Fruit fly (Drosophila melanogaster): Measurements from ENCODE around the gene att-ORFB.
A peak's percentile ranks its signal among the peaks of the same experiment; 100 is the strongest.

Gene att-ORFB

DNA sequence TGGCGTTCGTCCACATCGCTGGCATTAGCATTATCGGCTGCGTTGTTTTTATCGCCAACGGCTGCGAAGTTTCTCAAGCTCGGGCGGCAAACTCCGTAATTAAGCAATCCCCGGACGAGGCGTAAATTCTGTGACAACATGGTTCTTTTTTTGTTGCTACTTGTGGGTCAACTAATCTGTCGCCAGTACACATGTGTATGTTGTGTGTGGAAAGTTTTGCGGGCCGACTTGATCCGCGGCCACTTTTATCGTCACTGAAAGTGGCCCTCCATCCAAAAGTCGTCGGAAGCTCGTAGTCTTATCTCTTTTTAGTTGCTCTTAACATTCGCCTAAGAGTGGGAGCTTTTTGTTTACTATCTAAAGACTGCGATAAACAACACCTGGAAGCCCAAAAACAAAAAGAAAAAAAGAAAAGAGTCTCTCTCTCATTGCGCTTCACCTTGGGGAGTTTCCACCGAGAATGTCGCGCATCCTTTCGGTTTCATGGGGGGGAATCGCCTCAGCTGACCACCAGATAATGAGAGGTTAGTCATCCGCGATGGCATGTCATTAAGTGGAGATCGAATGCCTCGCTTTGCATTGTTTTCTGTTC lies 9.7 kb upstream of the att-ORFB start, which contains the start of gene CG10877 (continued):
- TF ChIP-seq eg (GFP tag; IDR thresholded peaks at IDR 0.05) (no peak), topi (GFP tag; optimal IDR thresholded peaks at IDR 0.05) (no peak), Met (GFP tag; optimal IDR thresholded peaks at IDR 0.05) (no peak), Lpt (GFP tag; optimal IDR thresholded peaks at IDR 0.05) (no peak), Sox15 (GFP tag; optimal IDR thresholded peaks at IDR 0.05) (no peak), Blimp-1 (GFP tag; optimal IDR thresholded peaks at IDR 0.05) (peak; percentile 87), vri (GFP tag; optimal IDR thresholded peaks at IDR 0.05) (peak; percentile 64), fd85E (GFP tag; optimal IDR thresholded peaks at IDR 0.05) (no peak), Hr4 (GFP tag; optimal IDR thresholded peaks at IDR 0.05) (no peak), CG1621 (tag; optimal IDR thresholded peaks at IDR 0.05) (no peak), fd59A (GFP tag; optimal IDR thresholded peaks at IDR 0.05) (no peak), CG7368 (GFP tag; optimal IDR thresholded peaks at IDR 0.05) (no peak), spab (GFP tag; optimal IDR thresholded peaks at IDR 0.05) (no peak), CG32006 (GFP tag; optimal IDR thresholded peaks at IDR 0.05) (no peak), CG31627 (GFP tag; optimal IDR thresholded peaks at IDR 0.05) (no peak), CG34406 (GFP tag; optimal IDR thresholded peaks at IDR 0.05) (no peak), Eip75B (GFP tag; optimal IDR thresholded peaks at IDR 0.05) (no peak), ss (GFP tag; optimal IDR thresholded peaks at IDR 0.05) (peak; percentile 57 to 59), CG3919 (GFP tag; optimal IDR thresholded peaks at IDR 0.05) (no peak), Hr39 (GFP tag; optimal IDR thresholded peaks at IDR 0.05) (no peak), CG6854 (GFP tag; optimal IDR thresholded peaks at IDR 0.05) (no peak), esn (GFP tag; optimal IDR thresholded peaks at IDR 0.05) (no peak), Sox102F (GFP tag; optimal IDR thresholded peaks at IDR 0.05) (no peak), fkh (GFP tag; optimal IDR thresholded peaks at IDR 0.05) (peak; percentile 15), Eip78C (GFP tag) (peak; percentile 68), net (GFP tag; optimal IDR thresholded peaks at IDR 0.05) (peak; percentile 30), CG8319 (GFP tag; optimal IDR thresholded peaks at IDR 0.05) (no peak), CG8119 (GFP tag; IDR thresholded peaks at IDR 0.05) (no peak), achi (GFP tag; optimal IDR thresholded peaks at IDR 0.05) (no peak), Hr38 (GFP tag; optimal IDR thresholded peaks at IDR 0.05) (no peak), CG10669 (GFP tag; optimal IDR thresholded peaks at IDR 0.05) (no peak)

DNA sequence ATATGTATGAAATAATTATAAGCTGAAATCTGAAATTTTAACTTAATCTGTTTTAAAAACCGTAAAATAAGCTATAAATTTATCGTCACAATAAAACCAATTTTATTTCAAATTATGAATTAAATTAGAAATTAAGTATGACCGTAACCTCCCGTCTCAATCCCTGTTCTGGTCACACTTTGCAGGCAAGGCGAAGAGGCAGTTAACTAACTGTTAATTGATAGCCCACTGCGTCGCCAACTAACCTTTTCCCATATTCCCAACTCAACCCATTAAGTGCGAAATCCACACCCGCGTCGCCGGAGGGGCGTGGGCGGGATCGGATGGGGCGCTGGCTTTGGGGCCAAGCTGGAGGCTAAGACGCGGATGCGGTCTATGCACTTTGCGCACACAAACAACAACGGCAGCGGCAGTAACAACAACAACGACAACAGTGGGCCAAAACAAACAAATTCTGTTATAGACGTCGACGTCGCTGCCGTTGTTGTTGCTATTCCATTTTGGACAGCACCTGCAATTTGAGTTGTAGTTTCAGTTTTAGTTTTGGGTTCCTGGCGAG lies 6.5 kb upstream of the att-ORFB start, which contains the start of gene CG5191:
TSS of gene CG5191 (plus strand) at position 198 of the 559 bp plus-strand sequence.
- TF ChIP-seq CG6163 (GFP tag; IDR thresholded peaks at IDR 0.05) (peak; percentile 23; the same call in 1 of the 3 replicates), CG6854 (GFP tag; optimal IDR thresholded peaks at IDR 0.05) (no peak), CG11902 (GFP tag; optimal IDR thresholded peaks at IDR 0.05) (no peak), achi (GFP tag; optimal IDR thresholded peaks at IDR 0.05) (no peak), fkh (GFP tag; optimal IDR thresholded peaks at IDR 0.05) (peak; percentile 72), cyc (GFP tag; optimal IDR thresholded peaks at IDR 0.05) (peak; percentile 16), CG1621 (tag; optimal IDR thresholded peaks at IDR 0.05) (no peak)

DNA sequence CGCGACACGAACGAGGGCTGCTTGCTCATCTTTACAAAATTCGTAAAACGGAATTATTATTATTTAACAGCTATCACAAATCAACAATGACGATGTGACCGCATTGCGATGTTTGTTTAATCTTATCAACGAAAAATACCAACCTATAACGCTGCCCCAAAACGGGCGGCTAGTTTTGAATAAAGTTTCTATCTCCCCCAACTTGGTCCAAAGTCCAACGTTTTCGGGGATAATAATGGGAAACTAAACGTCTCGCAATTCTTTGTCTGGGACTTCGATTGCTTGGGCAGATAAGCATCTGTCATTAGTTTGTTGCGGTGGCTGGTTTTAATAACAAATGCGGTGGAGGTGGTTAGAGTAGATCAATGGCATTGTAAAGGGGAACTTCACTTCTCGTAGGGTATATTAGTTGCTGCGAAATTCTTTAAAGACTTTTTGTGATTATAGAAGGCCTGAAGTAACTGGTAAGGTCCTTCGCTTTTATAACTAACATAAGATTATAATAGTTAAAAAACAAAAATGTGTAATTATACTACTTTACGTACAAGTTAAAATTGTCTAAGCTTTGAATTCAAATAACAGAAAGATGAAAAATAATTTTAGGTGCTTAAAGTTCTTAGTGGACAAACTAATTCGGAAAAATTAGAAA lies 5.9 kb upstream of the att-ORFB start, which contains the start of gene CG15922:
TSS of gene CG15922 (minus strand) at position 262 of the 649 bp plus-strand sequence.
- peak; percentile 55 for TF ChIP-seq fkh (GFP tag; optimal IDR thresholded peaks at IDR 0.05)
- peak; percentile 44; the same call in 2 of the 3 replicates for TF ChIP-seq eg (GFP tag; IDR thresholded peaks at IDR 0.05)
- peak; percentile 64 for TF ChIP-seq CG6276 (GFP tag; optimal IDR thresholded peaks at IDR 0.05)
- no peak for TF ChIP-seq CG1621 (tag; optimal IDR thresholded peaks at IDR 0.05)
- TF ChIP-seq Eip78C (GFP tag) = peak; percentile 28
- no peak for TF ChIP-seq Blimp-1 (GFP tag; optimal IDR thresholded peaks at IDR 0.05)
- peak in 1 of 2 experiments; percentile 41 for TF ChIP-seq ss (GFP tag; optimal IDR thresholded peaks at IDR 0.05)
- no peak for TF ChIP-seq Ets21C (GFP tag; optimal IDR thresholded peaks at IDR 0.05)
- no peak for TF ChIP-seq CG11762 (GFP tag; optimal IDR thresholded peaks at IDR 0.05; ENCODE audit: insufficient read depth)
- no peak for TF ChIP-seq CG6854 (GFP tag; optimal IDR thresholded peaks at IDR 0.05)
- no peak for TF ChIP-seq CG6792 (GFP tag; optimal IDR thresholded peaks at IDR 0.05)
- no peak for TF ChIP-seq topi (GFP tag; optimal IDR thresholded peaks at IDR 0.05)
- no peak for TF ChIP-seq CG7368 (GFP tag; optimal IDR thresholded peaks at IDR 0.05)
- TF ChIP-seq vri (GFP tag; optimal IDR thresholded peaks at IDR 0.05) = peak; percentile 4
- TF ChIP-seq cyc (GFP tag; optimal IDR thresholded peaks at IDR 0.05) = no peak
- TF ChIP-seq CG11294 (GFP tag; IDR thresholded peaks at IDR 0.05) = no peak
- peak; percentile 37; the same call in 2 of the 3 replicates for TF ChIP-seq CG8119 (GFP tag; IDR thresholded peaks at IDR 0.05)
- peak; percentile 18 for TF ChIP-seq CG10631 (GFP tag; optimal IDR thresholded peaks at IDR 0.05)
- TF ChIP-seq Lpt (GFP tag; optimal IDR thresholded peaks at IDR 0.05) = no peak
- TF ChIP-seq Eip75B (GFP tag; optimal IDR thresholded peaks at IDR 0.05) = no peak
- no peak for TF ChIP-seq Met (GFP tag; optimal IDR thresholded peaks at IDR 0.05)
- no peak for TF ChIP-seq dac (GFP tag; optimal IDR thresholded peaks at IDR 0.05)
- peak; percentile 17 for TF ChIP-seq CG3919 (GFP tag; optimal IDR thresholded peaks at IDR 0.05)
- no peak for TF ChIP-seq Smox (GFP tag; optimal IDR thresholded peaks at IDR 0.05)
- no peak for TF ChIP-seq esn (GFP tag; optimal IDR thresholded peaks at IDR 0.05)
- no peak for TF ChIP-seq fd85E (GFP tag; optimal IDR thresholded peaks at IDR 0.05)
- TF ChIP-seq CG6163 (GFP tag; IDR thresholded peaks at IDR 0.05) = no peak
- TF ChIP-seq CG4318 (GFP tag; optimal IDR thresholded peaks at IDR 0.05) = no peak
- peak; percentile 35 for TF ChIP-seq CG32006 (GFP tag; optimal IDR thresholded peaks at IDR 0.05)

Measured in whole organism, prepupa.